Fruit fly (Drosophila melanogaster): ENCODE measurements around the gene Nfs1.
A peak's percentile ranks its signal among the peaks of the same experiment; 100 is the strongest.

Nfs1 gene

dm6 chr2L:12025505-12025904 is 26.1 kb downstream of the Nfs1 start (continued):
- TF ChIP-seq CG4854 (GFP tag; optimal IDR thresholded peaks at IDR 0.05), result no peak
- no peak for TF ChIP-seq CG2129 (GFP tag; IDR thresholded peaks at IDR 0.05; ENCODE audit: partially characterized antibody)
- TF ChIP-seq CG31441 (GFP tag; IDR thresholded peaks at IDR 0.05), result 0 out of 2 replicates have a peak, but pooled peaks have one; percentile 18
- no peak for TF ChIP-seq CG13123 (GFP tag; optimal IDR thresholded peaks at IDR 0.05)
- TF ChIP-seq gcm (GFP tag; optimal IDR thresholded peaks at IDR 0.05), result no peak
- no peak for TF ChIP-seq Doc3 (GFP tag; IDR thresholded peaks at IDR 0.05; ENCODE audit: partially characterized antibody)
- TF ChIP-seq cato (GFP tag; optimal IDR thresholded peaks at IDR 0.05; ENCODE audit: borderline replicate concordance), result no peak
- no peak for TF ChIP-seq CG10462 (GFP tag; optimal IDR thresholded peaks at IDR 0.05)
- no peak for TF ChIP-seq CG9215 (GFP tag; IDR thresholded peaks at IDR 0.05)
- TF ChIP-seq sens (GFP tag), result no peak
- TF ChIP-seq h (optimal IDR thresholded peaks at IDR 0.05), result no peak
- no peak for TF ChIP-seq Nf-YA (GFP tag; IDR thresholded peaks at IDR 0.05)
- TF ChIP-seq CG12769 (tag; optimal IDR thresholded peaks at IDR 0.05), result peak; percentile 83
- no peak for TF ChIP-seq CG7556 (GFP tag; optimal IDR thresholded peaks at IDR 0.05)
- TF ChIP-seq Camta (GFP tag; optimal IDR thresholded peaks at IDR 0.05), result no peak
- no peak for TF ChIP-seq CG12104 (GFP tag; optimal IDR thresholded peaks at IDR 0.05)
- TF ChIP-seq ewg (GFP tag; optimal IDR thresholded peaks at IDR 0.05), result no peak
- TF ChIP-seq Hmx (GFP tag; optimal IDR thresholded peaks at IDR 0.05), result no peak
- no peak for TF ChIP-seq CG6813 (GFP tag; optimal IDR thresholded peaks at IDR 0.05)
- TF ChIP-seq CG17186 (GFP tag; optimal IDR thresholded peaks at IDR 0.05), result no peak
- TF ChIP-seq CG5953 (GFP tag; IDR thresholded peaks at IDR 0.05), result no peak
- no peak for TF ChIP-seq z (GFP tag; IDR thresholded peaks at IDR 0.05)
- TF ChIP-seq Myb (GFP tag; optimal IDR thresholded peaks at IDR 0.05), result no peak
- no peak for TF ChIP-seq Ets97D (GFP tag; optimal IDR thresholded peaks at IDR 0.05)
- TF ChIP-seq Sox100B (GFP tag; optimal IDR thresholded peaks at IDR 0.05), result no peak
- TF ChIP-seq Spps (tag; optimal IDR thresholded peaks at IDR 0.05), result no peak
- TF ChIP-seq Eip74EF (GFP tag; optimal IDR thresholded peaks at IDR 0.05), result no peak
- TF ChIP-seq wor (GFP tag; IDR thresholded peaks at IDR 0.05), result no peak
- no peak for TF ChIP-seq CG18011 (GFP tag; optimal IDR thresholded peaks at IDR 0.05)
- TF ChIP-seq CG2889 (GFP tag; IDR thresholded peaks at IDR 0.05), result no peak
- no peak for TF ChIP-seq repo (GFP tag; optimal IDR thresholded peaks at IDR 0.05)
- no peak for TF ChIP-seq MESR4 (GFP tag; optimal IDR thresholded peaks at IDR 0.05)
- TF ChIP-seq sug (tag; optimal IDR thresholded peaks at IDR 0.05), result no peak
- peak; percentile 38; the same call in 1 of the 2 replicates for TF ChIP-seq slbo (GFP tag; IDR thresholded peaks at IDR 0.05)
- no peak for TF ChIP-seq CG4360 (GFP tag; IDR thresholded peaks at IDR 0.05)
- no peak for TF ChIP-seq CG12391 (tag; optimal IDR thresholded peaks at IDR 0.05)
- TF ChIP-seq chif (GFP tag; optimal IDR thresholded peaks at IDR 0.05), result no peak
- TF ChIP-seq CG18619 (GFP tag; optimal IDR thresholded peaks at IDR 0.05), result no peak
- no peak for TF ChIP-seq gem (tag; optimal IDR thresholded peaks at IDR 0.05)
- no peak for TF ChIP-seq psq (GFP tag; optimal IDR thresholded peaks at IDR 0.05)
- no peak for TF ChIP-seq CG10979 (tag; optimal IDR thresholded peaks at IDR 0.05)
- TF ChIP-seq maf-S (GFP tag; optimal IDR thresholded peaks at IDR 0.05), result no peak
- TF ChIP-seq oc (tag; optimal IDR thresholded peaks at IDR 0.05), result no peak
- no peak for TF ChIP-seq HmgZ (tag; optimal IDR thresholded peaks at IDR 0.05)
- TF ChIP-seq Dfd (GFP tag; optimal IDR thresholded peaks at IDR 0.05), result no peak
- TF ChIP-seq CG8290 (GFP tag; optimal IDR thresholded peaks at IDR 0.05), result no peak
- peak in 1 of 2 experiments; percentile 74 for TF ChIP-seq CG8290 (tag; optimal IDR thresholded peaks at IDR 0.05)
- TF ChIP-seq CG12942 (GFP tag; optimal IDR thresholded peaks at IDR 0.05), result no peak
- no peak for TF ChIP-seq CG17328 (GFP tag; IDR thresholded peaks at IDR 0.05)
- peak; percentile 7 for TF ChIP-seq CG17359 (tag; optimal IDR thresholded peaks at IDR 0.05)
- no peak for TF ChIP-seq CG33557 (GFP tag; optimal IDR thresholded peaks at IDR 0.05)
- TF ChIP-seq Fer3 (tag; optimal IDR thresholded peaks at IDR 0.05), result no peak

Data from whole organism, embryonic.